Worm (Caenorhabditis elegans): ENCODE results near the gene C04G6.6.
A peak's percentile ranks its signal among the peaks of the same experiment; 100 is the strongest.

The C04G6.6 gene

ce11 chrII:5057315-5057714, 42.2 kb downstream of the C04G6.6 start (continued):
- TF ChIP-seq hrde-1 (tag; optimal IDR thresholded peaks at IDR 0.05; ENCODE audit: borderline replicate concordance) (peak; percentile 20), ztf-26 (tag; optimal IDR thresholded peaks at IDR 0.05) (peak; percentile 63), snpc-3.4 (tag; optimal IDR thresholded peaks at IDR 0.05) (peak; percentile 98), bed-1 (GFP tag; IDR thresholded peaks at IDR 0.05) (0 out of 2 replicates have a peak, but pooled peaks have one; percentile 63), Y56A3A.18 (GFP tag; IDR thresholded peaks at IDR 0.05) (peak; percentile 89), mcd-1 (GFP tag; IDR thresholded peaks at IDR 0.05) (peak; percentile 89), F10E7.11 (tag; optimal IDR thresholded peaks at IDR 0.05) (no peak), B0035.1 (tag; optimal IDR thresholded peaks at IDR 0.05) (peak; percentile 41), die-1 (tag; optimal IDR thresholded peaks at IDR 0.05) (peak; percentile 15), F33H1.4 (GFP tag; IDR thresholded peaks at IDR 0.05) (peak; percentile 72), F57A8.1 (GFP tag; optimal IDR thresholded peaks at IDR 0.05) (no peak), ceh-58 (GFP tag; IDR thresholded peaks at IDR 0.05) (no peak), rec-8 (tag; optimal IDR thresholded peaks at IDR 0.05) (peak; percentile 34 to 66), zfh-2 (GFP tag; conservative IDR thresholded peaks at IDR 0.05) (no peak), pbrm-1 (GFP tag; IDR thresholded peaks at IDR 0.05) (peak; percentile 74), nhr-90 (tag; optimal IDR thresholded peaks at IDR 0.05) (peak; percentile 4), nhr-120 (GFP tag; IDR thresholded peaks at IDR 0.05) (no peak), egrh-3 (GFP tag; IDR thresholded peaks at IDR 0.05) (no peak), gei-17 (GFP tag; optimal IDR thresholded peaks at IDR 0.05) (no peak), lin-35 (GFP tag; optimal IDR thresholded peaks at IDR 0.05) (peak in 1 of 3 experiments; percentile 32), F23B12.7 (tag; optimal IDR thresholded peaks at IDR 0.05; ENCODE audit: insufficient read depth) (peak; percentile 35), sea-2 (GFP tag; IDR thresholded peaks at IDR 0.05) (no peak)

- TF ChIP-seq him-1 (tag; optimal IDR thresholded peaks at IDR 0.05): peak; percentile 26
- TF ChIP-seq efl-1 (GFP tag; optimal IDR thresholded peaks at IDR 0.05): peak; percentile 9
- peak; percentile 12; the same call in 1 of the 2 replicates for TF ChIP-seq F33H1.4 (GFP tag; IDR thresholded peaks at IDR 0.05)
- no peak for TF ChIP-seq sea-2 (GFP tag; IDR thresholded peaks at IDR 0.05)
- TF ChIP-seq lin-54 (GFP tag; optimal IDR thresholded peaks at IDR 0.05): peak; percentile 35
- TF ChIP-seq D2030.7 (GFP tag; IDR thresholded peaks at IDR 0.05): peak; percentile 29; the same call in 1 of the 2 replicates
- TF ChIP-seq K11D2.4 (GFP tag; IDR thresholded peaks at IDR 0.05): 0 out of 2 replicates have a peak, but pooled peaks have one; percentile 40
- TF ChIP-seq pbrm-1 (GFP tag; IDR thresholded peaks at IDR 0.05): peak; percentile 50; the same call in 1 of the 2 replicates
- TF ChIP-seq hsf-1 (GFP tag; IDR thresholded peaks at IDR 0.05): peak; percentile 65; the same call in 1 of the 2 replicates
- TF ChIP-seq lsy-27 (tag; optimal IDR thresholded peaks at IDR 0.05; ENCODE audit: borderline replicate concordance, insufficient read depth): no peak
- peak; percentile 57 for TF ChIP-seq mcd-1 (GFP tag; IDR thresholded peaks at IDR 0.05)
- TF ChIP-seq die-1 (tag; optimal IDR thresholded peaks at IDR 0.05): peak; percentile 26
- TF ChIP-seq madf-6 (GFP tag; IDR thresholded peaks at IDR 0.05): peak; percentile 53
- no peak for TF ChIP-seq snpc-4 (GFP tag; optimal IDR thresholded peaks at IDR 0.05)
- peak in 1 of 4 experiments; percentile 73 for TF ChIP-seq snpc-4 (tag; optimal IDR thresholded peaks at IDR 0.05)
- TF ChIP-seq K12H6.12 (tag; optimal IDR thresholded peaks at IDR 0.05): no peak
- no peak for TF ChIP-seq snpc-1.3 (tag; optimal IDR thresholded peaks at IDR 0.05; ENCODE audit: insufficient read depth)
- TF ChIP-seq lin-26 (GFP tag; IDR thresholded peaks at IDR 0.05): 0 out of 2 replicates have a peak, but pooled peaks have one; percentile 13
- TF ChIP-seq lir-1 (GFP tag; conservative IDR thresholded peaks at IDR 0.05): 0 out of 2 replicates have a peak, but pooled peaks have one; percentile 8
- 0 out of 2 replicates have a peak, but pooled peaks have one; percentile 4 for TF ChIP-seq madf-3 (GFP tag; IDR thresholded peaks at IDR 0.05)
- peak; percentile 33 for TF ChIP-seq hrde-1 (tag; optimal IDR thresholded peaks at IDR 0.05; ENCODE audit: borderline replicate concordance)
- peak; percentile 49; the same call in 1 of the 2 replicates for TF ChIP-seq rcor-1 (GFP tag; IDR thresholded peaks at IDR 0.05)
- TF ChIP-seq mxl-1 (tag; optimal IDR thresholded peaks at IDR 0.05): no peak
- TF ChIP-seq ekl-4 (GFP tag; IDR thresholded peaks at IDR 0.05): peak; percentile 77; the same call in 1 of the 2 replicates
- TF ChIP-seq attf-6 (GFP tag; IDR thresholded peaks at IDR 0.05): 0 out of 2 replicates have a peak, but pooled peaks have one; percentile 48
- TF ChIP-seq lag-1 (GFP tag; IDR thresholded peaks at IDR 0.05): no peak
- TF ChIP-seq let-526 (GFP tag; IDR thresholded peaks at IDR 0.05): no peak
- TF ChIP-seq tlf-1 (GFP tag; optimal IDR thresholded peaks at IDR 0.05): peak; percentile 10
- TF ChIP-seq ztf-22 (GFP tag; optimal IDR thresholded peaks at IDR 0.05): no peak
Measured at ce11 chrII:5056254-5056653, 43.3 kb downstream of the C04G6.6 start.

Data from whole organism, young adult.